Fruit fly (Drosophila melanogaster): ENCODE measurements around the gene CG13950.

Gene CG13950

DNA sequence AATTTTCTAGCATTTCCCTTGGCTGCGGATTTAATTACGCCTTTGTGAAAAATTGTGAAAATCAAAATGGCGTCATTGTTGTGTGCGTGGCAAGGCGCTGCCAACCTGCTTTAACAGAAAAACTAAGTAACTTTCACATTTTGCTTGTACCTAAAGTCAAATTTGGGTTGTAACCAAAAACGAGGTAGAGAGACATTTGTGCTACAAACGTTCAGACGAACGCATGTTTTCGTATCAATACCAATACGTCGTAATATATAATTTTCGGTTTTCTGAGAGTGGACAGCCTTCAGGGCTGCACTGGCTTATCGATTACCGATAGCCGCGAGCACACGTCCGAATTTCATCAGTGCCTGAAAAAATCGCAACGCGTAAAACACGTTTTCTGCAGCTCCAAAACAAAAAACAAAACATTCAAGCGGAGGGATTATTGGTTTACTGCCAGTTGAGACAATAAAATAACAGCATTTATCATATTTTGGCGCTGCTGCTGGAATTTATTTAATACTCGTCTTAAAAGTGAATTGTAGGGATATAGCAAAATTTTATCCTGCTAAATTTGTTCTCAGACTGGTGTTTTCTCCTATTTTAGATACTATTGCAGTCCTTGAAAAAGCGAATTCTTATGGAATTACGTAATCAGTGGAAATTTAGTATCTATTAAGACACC, 10.9 kb downstream of the CG13950 start (continued):
- TF ChIP-seq CG15514 (GFP tag; optimal IDR thresholded peaks at IDR 0.05): peak; percentile 73
- TF ChIP-seq Scr (GFP tag; IDR thresholded peaks at IDR 0.05; ENCODE audit: partially characterized antibody): 0 out of 2 replicates have a peak, but pooled peaks have one; percentile 30
- TF ChIP-seq zfh2 (GFP tag; optimal IDR thresholded peaks at IDR 0.05): peak; percentile 82
- TF ChIP-seq E2f1 (GFP tag; IDR thresholded peaks at IDR 0.05): peak; percentile 46
- TF ChIP-seq crp (GFP tag; optimal IDR thresholded peaks at IDR 0.05): peak in 1 of 2 experiments; percentile 13
- peak; percentile 77 for TF ChIP-seq CG1603 (tag; optimal IDR thresholded peaks at IDR 0.05)
- TF ChIP-seq Nf-YC (tag; optimal IDR thresholded peaks at IDR 0.05): peak; percentile 49
- TF ChIP-seq CG3726 (GFP tag; IDR thresholded peaks at IDR 0.05): no peak
- TF ChIP-seq ERR (GFP tag; optimal IDR thresholded peaks at IDR 0.05): peak; percentile 12
- TF ChIP-seq CG7786 (GFP tag; optimal IDR thresholded peaks at IDR 0.05): peak; percentile 80
- TF ChIP-seq maf-S (GFP tag; optimal IDR thresholded peaks at IDR 0.05): peak; percentile 29
- TF ChIP-seq CG14050 (GFP tag; IDR thresholded peaks at IDR 0.05): peak; percentile 24; the same call in 2 of the 3 replicates
- no peak for TF ChIP-seq prd (optimal IDR thresholded peaks at IDR 0.05)
- peak; percentile 75 for TF ChIP-seq prd (GFP tag; IDR thresholded peaks at IDR 0.05)
- no peak for TF ChIP-seq bowl (GFP tag; IDR thresholded peaks at IDR 0.05)
- peak; percentile 71; the same call in 1 of the 3 replicates for TF ChIP-seq gce (GFP tag; IDR thresholded peaks at IDR 0.05)
- peak; percentile 43; the same call in 1 of the 3 replicates for TF ChIP-seq Opbp (GFP tag; IDR thresholded peaks at IDR 0.05; ENCODE audit: partially characterized antibody)
- peak; percentile 18 for TF ChIP-seq CG17912 (GFP tag; optimal IDR thresholded peaks at IDR 0.05)
- TF ChIP-seq HmgD (GFP tag; optimal IDR thresholded peaks at IDR 0.05): peak; percentile 44
- no peak for TF ChIP-seq tap (tag; optimal IDR thresholded peaks at IDR 0.05)
- no peak for TF ChIP-seq CG10274 (GFP tag; optimal IDR thresholded peaks at IDR 0.05)
- TF ChIP-seq Aef1 (GFP tag; IDR thresholded peaks at IDR 0.05): peak; percentile 58
- TF ChIP-seq CG3407 (GFP tag; optimal IDR thresholded peaks at IDR 0.05): peak; percentile 44
- peak; percentile 41 for TF ChIP-seq Lhr (GFP tag; optimal IDR thresholded peaks at IDR 0.05)
- peak; percentile 76 for TF ChIP-seq Rfx (GFP tag; IDR thresholded peaks at IDR 0.05)
- TF ChIP-seq Spps (tag; optimal IDR thresholded peaks at IDR 0.05): no peak
- TF ChIP-seq CG4424 (GFP tag; optimal IDR thresholded peaks at IDR 0.05): peak; percentile 78
- peak; percentile 56 for TF ChIP-seq Usf (GFP tag; optimal IDR thresholded peaks at IDR 0.05)
- no peak for TF ChIP-seq CG34224 (GFP tag; IDR thresholded peaks at IDR 0.05; ENCODE audit: partially characterized antibody)
- peak; percentile 95 for TF ChIP-seq CG7928 (GFP tag; optimal IDR thresholded peaks at IDR 0.05)
- peak; percentile 63 for TF ChIP-seq CG12769 (tag; optimal IDR thresholded peaks at IDR 0.05)
- TF ChIP-seq CG3847 (GFP tag; IDR thresholded peaks at IDR 0.05): peak; percentile 79
- TF ChIP-seq Fer2 (tag; optimal IDR thresholded peaks at IDR 0.05): peak; percentile 53
- peak; percentile 48 for TF ChIP-seq CG10979 (tag; optimal IDR thresholded peaks at IDR 0.05)
- TF ChIP-seq Elba2 (GFP tag; optimal IDR thresholded peaks at IDR 0.05): peak; percentile 0
- TF ChIP-seq btn (GFP tag; optimal IDR thresholded peaks at IDR 0.05): peak; percentile 72
- TF ChIP-seq Pdp1 (GFP tag; optimal IDR thresholded peaks at IDR 0.05): peak; percentile 73 to 99
- peak; percentile 52 for TF ChIP-seq Bteb2 (GFP tag; optimal IDR thresholded peaks at IDR 0.05)
- TF ChIP-seq CG8924 (tag; optimal IDR thresholded peaks at IDR 0.05): peak; percentile 68
- TF ChIP-seq nerfin-2 (GFP tag; IDR thresholded peaks at IDR 0.05; ENCODE audit: partially characterized antibody): peak; percentile 11; the same call in 1 of the 2 replicates
- TF ChIP-seq slbo (GFP tag; IDR thresholded peaks at IDR 0.05): peak; percentile 79
- TF ChIP-seq CG7839 (tag; optimal IDR thresholded peaks at IDR 0.05): peak; percentile 59
- peak; percentile 84 for TF ChIP-seq CG32532 (GFP tag; IDR thresholded peaks at IDR 0.05)
- no peak for TF ChIP-seq CG34376 (GFP tag; optimal IDR thresholded peaks at IDR 0.05)
- peak; percentile 77 for TF ChIP-seq Hsf (GFP tag; optimal IDR thresholded peaks at IDR 0.05)
- TF ChIP-seq lola (GFP tag; optimal IDR thresholded peaks at IDR 0.05): peak in 1 of 3 experiments; percentile 38
- TF ChIP-seq Stat92E (GFP tag; optimal IDR thresholded peaks at IDR 0.05): no peak
- TF ChIP-seq B-H1 (GFP tag; IDR thresholded peaks at IDR 0.05): peak; percentile 30; the same call in 1 of the 3 replicates

Measured in whole organism, embryonic.